Worm (Caenorhabditis elegans) whole organism, mixed stage, embryonic: ENCODE results near the gene snap-29.

Source experiments
- blmp-1 ChIP-seq: fragments of 150-350 bp; optimal IDR thresholded peaks from 2 replicates; lab custom pipeline; 2014; ENCODE audit warnings: missing biosample characterization, missing genetic modification characterization
- lin-13 ChIP-seq: fragments of 150-350 bp; optimal IDR thresholded peaks from 2 replicates; lab custom pipeline; 2014; ENCODE audit warnings: missing biosample characterization, missing genetic modification characterization
- mab-5 ChIP-seq: fragments of 150-350 bp; optimal IDR thresholded peaks from 2 replicates; lab custom pipeline; 2014; ENCODE audit warnings: missing biosample characterization, missing genetic modification characterization
- mep-1 ChIP-seq: fragments of 150-350 bp; optimal IDR thresholded peaks from 2 replicates; lab custom pipeline; 2017; ENCODE audit warnings: missing biosample characterization, missing genetic modification reagents, missing genetic modification characterization, inconsistent platforms
- pha-4 ChIP-seq: fragments of 150-350 bp; optimal IDR thresholded peaks from 2 replicates; lab custom pipeline; 2018; ENCODE audit warnings: missing biosample characterization, missing genetic modification reagents, missing genetic modification characterization
- snpc-4 ChIP-seq: fragments of 150-350 bp; optimal IDR thresholded peaks from 2 replicates; lab custom pipeline; 2014; ENCODE audit warnings: missing biosample characterization, missing genetic modification characterization
- ztf-11 ChIP-seq: fragments of 150-350 bp; optimal IDR thresholded peaks from 2 replicates; lab custom pipeline; 2014; ENCODE audit warnings: missing biosample characterization, missing genetic modification characterization

DNA sequence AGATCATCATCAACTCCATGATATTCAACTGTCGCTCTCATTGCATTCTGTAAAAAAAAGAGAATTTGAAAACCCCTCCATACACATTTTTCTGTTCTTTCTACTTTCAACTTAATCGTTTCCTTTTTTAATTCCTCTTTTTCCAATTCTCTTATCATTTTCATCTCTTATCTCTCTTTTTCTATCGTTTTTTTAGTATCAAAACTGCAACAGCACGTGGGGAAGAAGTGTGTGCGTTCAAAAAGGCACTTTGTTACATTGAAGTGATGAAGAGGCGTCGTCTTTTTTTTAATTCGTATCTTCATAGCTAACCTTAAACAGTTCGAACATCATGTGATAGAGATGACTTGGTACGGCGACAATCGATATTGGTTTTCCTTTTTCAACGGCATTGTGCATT lies 36.9 kb upstream of the snap-29 start:
- TF ChIP-seq lin-13 (tag; lab: Kevin White, UChicago) = no peak
- no peak for TF ChIP-seq blmp-1
- no peak for TF ChIP-seq mab-5 (tag; lab: Kevin White, UChicago)
- TF ChIP-seq snpc-4 (tag; lab: Kevin White, UChicago) = no peak
- TF ChIP-seq mep-1 = no peak
- TF ChIP-seq ztf-11 (tag; lab: Kevin White, UChicago) = no peak
- no peak for TF ChIP-seq pha-4 (tag; lab: Kevin White, UChicago)
